Fruit fly (Drosophila melanogaster) whole organism, embryonic: ENCODE results near the gene CG33107.

Experiments
- ATbp ChIP-seq: fragments of 200-800 bp; sonication (Bioruptor generic); optimal IDR thresholded peaks from 2 replicates; lab custom pipeline; 2017; ENCODE audit warnings: missing biosample characterization, mild to moderate bottlenecking, missing genetic modification characterization, missing genetic modification reagents
- Antp ChIP-seq: fragments of 200-800 bp; sonication (Bioruptor generic); optimal IDR thresholded peaks from 3 replicates; lab custom pipeline; 2016; ENCODE audit warnings: missing biosample characterization, missing genetic modification characterization
- CG10462 ChIP-seq: fragments of 200-800 bp; sonication (Bioruptor generic); optimal IDR thresholded peaks from 2 replicates; lab custom pipeline; 2016; ENCODE audit warnings: missing biosample characterization, missing genetic modification characterization
- CG10959 ChIP-seq: fragments of 200-800 bp; sonication (Bioruptor generic); IDR thresholded peaks from 2 replicates; pipeline ENCODE4 v1.3.6; 2022; ENCODE audit warnings: missing biosample characterization, missing genetic modification characterization
- CG10979 ChIP-seq: fragments of 200-800 bp; sonication (Bioruptor generic); optimal IDR thresholded peaks from 2 replicates; lab custom pipeline; 2018; ENCODE audit warnings: missing biosample characterization, mild to moderate bottlenecking, missing genetic modification characterization, moderate library complexity
- CG1233 ChIP-seq: fragments of 200-800 bp; sonication (Bioruptor generic); optimal IDR thresholded peaks from 4 replicates; lab custom pipeline; 2018; ENCODE audit warnings: missing biosample characterization, mild to moderate bottlenecking, missing genetic modification characterization
- CG15696 ChIP-seq: fragments of 200-800 bp; sonication (Bioruptor generic); optimal IDR thresholded peaks from 2 replicates; lab custom pipeline; 2019; ENCODE audit warnings: missing biosample characterization, mild to moderate bottlenecking, missing genetic modification characterization, moderate library complexity
- CG17612 ChIP-seq: fragments of 200-800 bp; sonication (Bioruptor generic); IDR thresholded peaks from 2 replicates; pipeline ENCODE4 v1.3.6; 2022; ENCODE audit warnings: missing biosample characterization, missing genetic modification characterization
- CG17912 ChIP-seq: fragments of 200-800 bp; sonication (Bioruptor generic); optimal IDR thresholded peaks from 2 replicates; lab custom pipeline; 2018; ENCODE audit warnings: missing biosample characterization, mild to moderate bottlenecking, missing genetic modification characterization
- CG18476 ChIP-seq: fragments of 200-800 bp; sonication (Bioruptor generic); optimal IDR thresholded peaks from 2 replicates; lab custom pipeline; 2016; ENCODE audit warnings: missing biosample characterization, mild to moderate bottlenecking, missing genetic modification characterization
- CG2202 ChIP-seq: fragments of 200-800 bp; sonication (Bioruptor generic); optimal IDR thresholded peaks from 2 replicates; lab custom pipeline; 2018; ENCODE audit warnings: missing biosample characterization, mild to moderate bottlenecking, missing genetic modification characterization
- CG2678 ChIP-seq: fragments of 200-800 bp; sonication (Bioruptor generic); optimal IDR thresholded peaks from 3 replicates; lab custom pipeline; 2019; ENCODE audit warnings: missing biosample characterization, mild to moderate bottlenecking, missing genetic modification characterization, moderate library complexity
- CG31441 ChIP-seq: fragments of 200-800 bp; sonication (Bioruptor generic); IDR thresholded peaks from 2 replicates; pipeline ENCODE4 v1.3.6; 2022; ENCODE audit warnings: missing biosample characterization, missing genetic modification characterization
- CG32772 ChIP-seq: fragments of 200-800 bp; sonication (Bioruptor generic); IDR thresholded peaks from 2 replicates; pipeline ENCODE4 v1.3.6; 2022; ENCODE audit warnings: missing biosample characterization, missing genetic modification characterization
- CG4707 ChIP-seq: fragments of 200-800 bp; sonication (Bioruptor generic); optimal IDR thresholded peaks from 2 replicates; lab custom pipeline; 2018; ENCODE audit warnings: missing biosample characterization, mild to moderate bottlenecking, missing genetic modification characterization, moderate library complexity
- CG4730 ChIP-seq: fragments of 200-800 bp; sonication (Bioruptor generic); IDR thresholded peaks from 2 replicates; pipeline ENCODE4 v1.3.6; 2022; ENCODE audit warnings: missing biosample characterization, missing genetic modification characterization
- CG7928 ChIP-seq: fragments of 200-800 bp; sonication (Bioruptor generic); optimal IDR thresholded peaks from 2 replicates; lab custom pipeline; 2017; ENCODE audit warnings: missing biosample characterization, mild to moderate bottlenecking, missing genetic modification characterization
- CG7987 ChIP-seq: fragments of 200-800 bp; sonication (Bioruptor generic); optimal IDR thresholded peaks from 2 replicates; lab custom pipeline; 2018; ENCODE audit warnings: missing biosample characterization, mild to moderate bottlenecking, missing genetic modification characterization, moderate library complexity
- CG9797 ChIP-seq: fragments of 200-800 bp; sonication (Bioruptor generic); optimal IDR thresholded peaks from 3 replicates; lab custom pipeline; 2018; ENCODE audit warnings: missing biosample characterization, mild to moderate bottlenecking, missing genetic modification characterization
- CG9932 ChIP-seq: fragments of 200-800 bp; sonication (Bioruptor generic); IDR thresholded peaks from 2 replicates; pipeline ENCODE4 v1.3.6; 2022; ENCODE audit warnings: missing biosample characterization, missing genetic modification characterization
- CHES-1-like ChIP-seq: fragments of 200-800 bp; sonication (Bioruptor generic); optimal IDR thresholded peaks from 2 replicates; lab custom pipeline; 2016; ENCODE audit warnings: missing biosample characterization, missing genetic modification characterization
- Dref ChIP-seq: fragments of 200-800 bp; sonication (Bioruptor generic); IDR thresholded peaks from 2 replicates; pipeline ENCODE4 v1.3.6; 2022; ENCODE audit warnings: missing biosample characterization, missing genetic modification characterization
- Ets65A ChIP-seq: fragments of 200-800 bp; sonication (Bioruptor generic); peaks from one replicate; lab custom pipeline; 2016; ENCODE audit warnings: missing biosample characterization, missing genetic modification characterization
- Fer1 ChIP-seq: fragments of 200-800 bp; sonication (Bioruptor generic); optimal IDR thresholded peaks from 2 replicates; lab custom pipeline; 2017; ENCODE audit warnings: missing biosample characterization, mild to moderate bottlenecking, missing genetic modification characterization
- HmgZ ChIP-seq: fragments of 200-800 bp; sonication (Bioruptor generic); optimal IDR thresholded peaks from 2 replicates; lab custom pipeline; 2018; ENCODE audit warnings: missing biosample characterization, mild to moderate bottlenecking, missing genetic modification characterization
- Nf-YC ChIP-seq: fragments of 200-800 bp; optimal IDR thresholded peaks from 3 replicates; lab custom pipeline; 2019; ENCODE audit warnings: missing biosample characterization, mild to moderate bottlenecking, missing genetic modification characterization, moderate library complexity
- Opbp ChIP-seq: fragments of 200-800 bp; sonication (Bioruptor generic); IDR thresholded peaks from 3 replicates; pipeline ENCODE4 v1.3.6; 2022; ENCODE audit warnings: missing biosample characterization, missing genetic modification characterization; ENCODE audit not compliant: partially characterized antibody
- Poxn ChIP-seq: fragments of 200-800 bp; sonication (Bioruptor generic); IDR thresholded peaks from 2 replicates; pipeline ENCODE4 v1.3.6; 2022; ENCODE audit warnings: missing biosample characterization, missing genetic modification characterization
- Rfx ChIP-seq: fragments of 200-800 bp; sonication (Bioruptor generic); IDR thresholded peaks from 2 replicates; pipeline ENCODE4 v1.3.6; 2022; ENCODE audit warnings: missing biosample characterization, missing genetic modification characterization
- YL-1 ChIP-seq: fragments of 200-800 bp; sonication (Bioruptor generic); optimal IDR thresholded peaks from 3 replicates; lab custom pipeline; 2017; ENCODE audit warnings: missing biosample characterization, mild to moderate bottlenecking, missing genetic modification characterization
- abd-A ChIP-seq: fragments of 200-800 bp; sonication (Bioruptor generic); optimal IDR thresholded peaks from 3 replicates; lab custom pipeline; 2019; ENCODE audit warnings: missing biosample characterization, mild to moderate bottlenecking, missing genetic modification characterization, moderate library complexity
- al ChIP-seq: fragments of 200-800 bp; sonication (Bioruptor generic); IDR thresholded peaks from 2 replicates; pipeline ENCODE4 v1.3.6; 2022; ENCODE audit warnings: missing biosample characterization, missing genetic modification characterization
- crp ChIP-seq, 2 experiments: fragments of 200-800 bp; sonication (Bioruptor generic); optimal IDR thresholded peaks; 2 replicates in 1 of 2; 3 replicates in 1 of 2; lab custom pipeline; 2017; ENCODE audit warnings: missing biosample characterization in 2 of 2, missing genetic modification characterization in 2 of 2, mild to moderate bottlenecking in 1 of 2, moderate library complexity in 1 of 2
- exex ChIP-seq: fragments of 200-800 bp; sonication (Bioruptor generic); optimal IDR thresholded peaks from 4 replicates; lab custom pipeline; 2018; ENCODE audit warnings: missing biosample characterization, mild to moderate bottlenecking, missing genetic modification characterization, moderate library complexity
- fd102C ChIP-seq: fragments of 200-800 bp; sonication (Bioruptor generic); optimal IDR thresholded peaks from 2 replicates; lab custom pipeline; 2018; ENCODE audit warnings: missing biosample characterization, mild to moderate bottlenecking, missing genetic modification characterization, moderate library complexity
- fu2 ChIP-seq: fragments of 200-800 bp; sonication (Bioruptor generic); optimal IDR thresholded peaks from 2 replicates; lab custom pipeline; 2016; ENCODE audit warnings: missing biosample characterization, missing genetic modification characterization
- gsb-n ChIP-seq: fragments of 200-800 bp; sonication (Bioruptor generic); optimal IDR thresholded peaks from 3 replicates; lab custom pipeline; 2018; ENCODE audit warnings: missing biosample characterization, mild to moderate bottlenecking, missing genetic modification characterization
- klu ChIP-seq: fragments of 200-800 bp; sonication (Bioruptor generic); IDR thresholded peaks from 2 replicates; pipeline ENCODE4 v1.3.6; 2022; ENCODE audit warnings: missing biosample characterization, missing genetic modification characterization
- lmd ChIP-seq: fragments of 200-800 bp; sonication (Bioruptor generic); IDR thresholded peaks from 2 replicates; pipeline ENCODE4 v1.3.6; 2022; ENCODE audit warnings: missing biosample characterization, missing genetic modification characterization
- lov ChIP-seq, 2 experiments: fragments of 200-800 bp in 1 of 2; fragments of >200 bp in 1 of 2; sonication (Bioruptor generic) in 1 of 2; IDR thresholded peaks in 1 of 2; optimal IDR thresholded peaks in 1 of 2; 2 replicates in 1 of 2; 3 replicates in 1 of 2; pipeline versions ENCODE4 v1.3.6 to Lab custom; 2017 to 2022; ENCODE audit warnings: missing biosample characterization in 1 of 2, missing genetic modification characterization in 1 of 2
- mam ChIP-seq: fragments of 200-800 bp; sonication (Bioruptor generic); optimal IDR thresholded peaks from 3 replicates; lab custom pipeline; 2016; ENCODE audit warnings: missing biosample characterization, missing genetic modification characterization
- nom ChIP-seq: fragments of 200-800 bp; sonication (Bioruptor generic); optimal IDR thresholded peaks from 2 replicates; lab custom pipeline; 2017; ENCODE audit warnings: missing biosample characterization, missing genetic modification characterization, mild to moderate bottlenecking, moderate library complexity, missing genetic modification reagents
- pb ChIP-seq: fragments of 200-800 bp; sonication (Bioruptor generic); optimal IDR thresholded peaks from 3 replicates; lab custom pipeline; 2016; ENCODE audit warnings: missing biosample characterization, missing genetic modification characterization
- psq ChIP-seq: fragments of 200-800 bp; sonication (Bioruptor generic); optimal IDR thresholded peaks from 2 replicates; lab custom pipeline; 2017; ENCODE audit warnings: missing biosample characterization, missing genetic modification characterization
- sens ChIP-seq: fragments of 200-800 bp; sonication (Bioruptor generic); peaks from one replicate; lab custom pipeline; 2016; ENCODE audit warnings: missing biosample characterization, missing genetic modification characterization
- shn ChIP-seq: fragments of 200-800 bp; sonication (Bioruptor generic); optimal IDR thresholded peaks from 3 replicates; lab custom pipeline; 2016; ENCODE audit warnings: missing biosample characterization, missing genetic modification characterization
- slbo ChIP-seq: fragments of 200-800 bp; sonication (Bioruptor generic); IDR thresholded peaks from 2 replicates; pipeline ENCODE4 v1.3.6; 2022; ENCODE audit warnings: missing biosample characterization, missing genetic modification characterization
- zen ChIP-seq: fragments of 200-800 bp; sonication (Bioruptor generic); optimal IDR thresholded peaks from 3 replicates; lab custom pipeline; 2018; ENCODE audit warnings: missing biosample characterization, mild to moderate bottlenecking, missing genetic modification characterization, moderate library complexity
- zen2 ChIP-seq: fragments of 200-800 bp; sonication (Bioruptor generic); IDR thresholded peaks from 3 replicates; pipeline ENCODE4 v1.3.6; 2022; ENCODE audit warnings: missing biosample characterization, missing genetic modification characterization; ENCODE audit not compliant: partially characterized antibody

Gene CG33107

dm6 chr3R:22536504-22537423 is 47.8 kb downstream of the CG33107 start (continued):
- TF ChIP-seq Rfx (GFP tag; lab: Robert Waterston, UW) (peak; percentile 46; the same call in 1 of the 2 replicates), zen (tag; lab: Kevin White, UChicago) (no peak), lov (optimal IDR thresholded peaks at IDR 0.05; lab: Kevin White, UChicago) (no peak), lov (GFP tag; IDR thresholded peaks at IDR 0.05; lab: Robert Waterston, UW) (no peak), shn (GFP tag; lab: Kevin White, UChicago) (no peak), Ets65A (GFP tag; lab: Kevin White, UChicago) (no peak), CG2202 (tag; lab: Kevin White, UChicago) (no peak), CG4730 (no peak; the same call in 1 of the 2 replicates), sens (GFP tag; lab: Kevin White, UChicago) (peak; percentile 89), slbo (GFP tag; lab: Robert Waterston, UW) (peak; percentile 47; the same call in 1 of the 2 replicates), YL-1 (GFP tag; lab: Kevin White, UChicago) (no peak), CG1233 (GFP tag; lab: Kevin White, UChicago) (no peak), CG10959 (no peak), ATbp (GFP tag; lab: Kevin White, UChicago) (peak; percentile 27), mam (GFP tag; lab: Kevin White, UChicago) (no peak), CG18476 (no peak), CG15696 (no peak), fd102C (GFP tag; lab: Kevin White, UChicago) (no peak), CG7987 (GFP tag; lab: Kevin White, UChicago) (no peak), CG7928 (GFP tag; lab: Kevin White, UChicago) (no peak), Dref (GFP tag; lab: Robert Waterston, UW) (no peak), gsb-n (no peak), CG32772 (GFP tag; lab: Robert Waterston, UW) (no peak), al (GFP tag; lab: Robert Waterston, UW) (no peak), CG10462 (no peak), klu (GFP tag; lab: Robert Waterston, UW) (no peak), Antp (no peak), CHES-1-like (no peak), CG2678 (tag; lab: Kevin White, UChicago) (peak; percentile 61), Nf-YC (no peak), psq (GFP tag; lab: Kevin White, UChicago) (no peak), Opbp (GFP tag; lab: Robert Waterston, UW) (no peak), lmd (GFP tag; lab: Robert Waterston, UW) (peak; percentile 39; the same call in 1 of the 2 replicates), CG9797 (GFP tag; lab: Kevin White, UChicago) (no peak), nom (GFP tag; lab: Kevin White, UChicago) (peak; percentile 31), CG31441 (GFP tag; lab: Robert Waterston, UW) (peak; percentile 56), zen2 (GFP tag; lab: Robert Waterston, UW) (no peak), CG4707 (GFP tag; lab: Kevin White, UChicago) (no peak), CG17612 (GFP tag; lab: Robert Waterston, UW) (no peak), CG10979 (tag; lab: Kevin White, UChicago) (peak; percentile 44), crp (GFP tag; optimal IDR thresholded peaks at IDR 0.05; lab: Kevin White, UChicago) (no peak), fu2 (GFP tag; lab: Kevin White, UChicago) (no peak), abd-A (peak; percentile 17), Fer1 (GFP tag; lab: Kevin White, UChicago) (peak; percentile 55), CG17912 (no peak), pb (GFP tag; lab: Kevin White, UChicago) (no peak), CG9932 (GFP tag; lab: Robert Waterston, UW) (no peak), HmgZ (tag; lab: Kevin White, UChicago) (no peak), exex (tag; lab: Kevin White, UChicago) (no peak), Poxn (GFP tag; lab: Robert Waterston, UW) (no peak)
